Fruit fly (Drosophila melanogaster) whole organism, embryonic: ENCODE data around the gene IleRS-m.

Experiments used
- Abd-B ChIP-seq: fragments of 200-800 bp; sonication (Bioruptor generic); optimal IDR thresholded peaks from 2 replicates; lab custom pipeline; 2018; ENCODE audit warnings: missing biosample characterization, mild to moderate bottlenecking, missing genetic modification characterization, moderate library complexity
- Asciz ChIP-seq: fragments of 200-800 bp; sonication (Bioruptor generic); optimal IDR thresholded peaks from 2 replicates; lab custom pipeline; 2017; ENCODE audit warnings: missing biosample characterization, mild to moderate bottlenecking, missing genetic modification characterization, missing genetic modification reagents
- BtbVII ChIP-seq: fragments of 200-800 bp; sonication (Bioruptor generic); optimal IDR thresholded peaks from 3 replicates; lab custom pipeline; 2017; ENCODE audit warnings: missing biosample characterization, mild to moderate bottlenecking, missing genetic modification characterization
- CG10274 ChIP-seq: fragments of 200-800 bp; sonication (Bioruptor generic); optimal IDR thresholded peaks from 3 replicates; lab custom pipeline; 2017; ENCODE audit warnings: missing biosample characterization, mild to moderate bottlenecking, missing genetic modification characterization
- CG11504 ChIP-seq: fragments of 200-800 bp; sonication (Bioruptor generic); optimal IDR thresholded peaks from 3 replicates; lab custom pipeline; 2019; ENCODE audit warnings: missing biosample characterization, mild to moderate bottlenecking, missing genetic modification characterization, moderate library complexity
- CG12104 ChIP-seq: fragments of 200-800 bp; sonication (Bioruptor generic); optimal IDR thresholded peaks from 3 replicates; lab custom pipeline; 2016; ENCODE audit warnings: missing biosample characterization, missing genetic modification characterization
- CG12155 ChIP-seq: fragments of 200-800 bp; sonication (Bioruptor generic); optimal IDR thresholded peaks from 3 replicates; lab custom pipeline; 2016; ENCODE audit warnings: missing biosample characterization, missing genetic modification characterization
- CG13296 ChIP-seq: fragments of 200-800 bp; sonication (Bioruptor generic); optimal IDR thresholded peaks from 3 replicates; lab custom pipeline; 2018; ENCODE audit warnings: missing biosample characterization, mild to moderate bottlenecking, missing genetic modification characterization
- CG13424 ChIP-seq: fragments of 200-800 bp; sonication (Bioruptor generic); optimal IDR thresholded peaks from 2 replicates; lab custom pipeline; 2019; ENCODE audit warnings: missing biosample characterization, mild to moderate bottlenecking, missing genetic modification characterization, moderate library complexity
- CG15269 ChIP-seq: fragments of 200-800 bp; sonication (Bioruptor generic); optimal IDR thresholded peaks from 2 replicates; lab custom pipeline; 2018; ENCODE audit warnings: missing biosample characterization, mild to moderate bottlenecking, missing genetic modification characterization, moderate library complexity
- CG15514 ChIP-seq: fragments of 200-800 bp; sonication (Bioruptor generic); optimal IDR thresholded peaks from 3 replicates; lab custom pipeline; 2017; ENCODE audit warnings: missing biosample characterization, missing genetic modification characterization, mild to moderate bottlenecking, moderate library complexity, missing genetic modification reagents
- CG17361 ChIP-seq: fragments of 200-800 bp; sonication (Bioruptor generic); IDR thresholded peaks from 3 replicates; pipeline ENCODE4 v1.3.6; 2022; ENCODE audit warnings: missing biosample characterization, missing genetic modification characterization
- CG3281 ChIP-seq: fragments of 200-800 bp; sonication (Bioruptor generic); optimal IDR thresholded peaks from 3 replicates; lab custom pipeline; 2017; ENCODE audit warnings: missing biosample characterization, mild to moderate bottlenecking, missing genetic modification characterization
- CG5180 ChIP-seq: fragments of 200-800 bp; sonication (Bioruptor generic); optimal IDR thresholded peaks from 3 replicates; lab custom pipeline; 2017; ENCODE audit warnings: missing biosample characterization, missing genetic modification characterization, mild to moderate bottlenecking, moderate library complexity, missing genetic modification reagents
- CG6765 ChIP-seq: fragments of 200-800 bp; sonication (Bioruptor generic); optimal IDR thresholded peaks from 3 replicates; lab custom pipeline; 2017; ENCODE audit warnings: missing biosample characterization, mild to moderate bottlenecking, missing genetic modification characterization
- CG7556 ChIP-seq: fragments of 200-800 bp; sonication (Bioruptor generic); optimal IDR thresholded peaks from 2 replicates; lab custom pipeline; 2017; ENCODE audit warnings: missing biosample characterization, mild to moderate bottlenecking, missing genetic modification characterization
- CG7786 ChIP-seq: fragments of 200-800 bp; sonication (Bioruptor generic); optimal IDR thresholded peaks from 2 replicates; lab custom pipeline; 2016; ENCODE audit warnings: missing biosample characterization, missing genetic modification characterization
- CG7839 ChIP-seq: fragments of 200-800 bp; sonication (Bioruptor generic); optimal IDR thresholded peaks from 3 replicates; lab custom pipeline; 2018; ENCODE audit warnings: missing biosample characterization, mild to moderate bottlenecking, missing genetic modification characterization, moderate library complexity
- CG8924 ChIP-seq: fragments of 200-800 bp; optimal IDR thresholded peaks from 3 replicates; lab custom pipeline; 2019; ENCODE audit warnings: missing biosample characterization, mild to moderate bottlenecking, missing genetic modification characterization, moderate library complexity
- CG9215 ChIP-seq: fragments of 200-800 bp; sonication (Bioruptor generic); IDR thresholded peaks from 2 replicates; pipeline ENCODE4 v1.3.6; 2022; ENCODE audit warnings: missing biosample characterization, missing genetic modification characterization
- CoRest ChIP-seq: fragments of 200-800 bp; sonication (Bioruptor generic); optimal IDR thresholded peaks from 3 replicates; lab custom pipeline; 2018; ENCODE audit warnings: missing biosample characterization, mild to moderate bottlenecking, missing genetic modification characterization, moderate library complexity
- Dek ChIP-seq: fragments of 200-800 bp; sonication (Bioruptor generic); optimal IDR thresholded peaks from 3 replicates; lab custom pipeline; 2019; ENCODE audit warnings: missing biosample characterization, mild to moderate bottlenecking, missing genetic modification characterization, moderate library complexity
- Ets65A ChIP-seq: fragments of 200-800 bp; sonication (Bioruptor generic); peaks from one replicate; lab custom pipeline; 2016; ENCODE audit warnings: missing biosample characterization, missing genetic modification characterization
- Ets97D ChIP-seq: fragments of 200-800 bp; sonication (Bioruptor generic); optimal IDR thresholded peaks from 3 replicates; lab custom pipeline; 2016; ENCODE audit warnings: missing biosample characterization, missing genetic modification characterization
- HHEX ChIP-seq: fragments of 200-800 bp; sonication (Bioruptor generic); optimal IDR thresholded peaks from 3 replicates; lab custom pipeline; 2017; ENCODE audit warnings: missing biosample characterization, mild to moderate bottlenecking, missing genetic modification characterization, missing genetic modification reagents
- HLH54F ChIP-seq: fragments of 200-800 bp; sonication (Bioruptor generic); optimal IDR thresholded peaks from 3 replicates; lab custom pipeline; 2016; ENCODE audit warnings: missing biosample characterization, missing genetic modification characterization
- Hmr ChIP-seq: fragments of 200-800 bp; sonication (Bioruptor generic); optimal IDR thresholded peaks from 3 replicates; lab custom pipeline; 2017; ENCODE audit warnings: mild to moderate bottlenecking, missing biosample characterization, missing genetic modification reagents, missing genetic modification characterization
- Hmx ChIP-seq: fragments of 200-800 bp; sonication (Bioruptor generic); optimal IDR thresholded peaks from 2 replicates; lab custom pipeline; 2016; ENCODE audit warnings: missing biosample characterization, missing genetic modification characterization
- Med ChIP-seq: fragments of 200-800 bp; sonication (Bioruptor generic); peaks from one replicate; lab custom pipeline; 2016; ENCODE audit warnings: missing biosample characterization, missing genetic modification characterization, mild to moderate bottlenecking, inconsistent platforms, moderate library complexity
- Oli ChIP-seq: fragments of 200-800 bp; sonication (Bioruptor generic); optimal IDR thresholded peaks from 2 replicates; lab custom pipeline; 2018; ENCODE audit warnings: missing biosample characterization, mild to moderate bottlenecking, missing genetic modification characterization, moderate library complexity
- Sry-δ ChIP-seq: fragments of 200-800 bp; sonication (Bioruptor generic); optimal IDR thresholded peaks from 2 replicates; lab custom pipeline; 2016; ENCODE audit warnings: missing biosample characterization, missing genetic modification characterization
- abd-A ChIP-seq: fragments of 200-800 bp; sonication (Bioruptor generic); optimal IDR thresholded peaks from 3 replicates; lab custom pipeline; 2019; ENCODE audit warnings: missing biosample characterization, mild to moderate bottlenecking, missing genetic modification characterization, moderate library complexity
- amos ChIP-seq: fragments of 200-800 bp; sonication (Bioruptor generic); IDR thresholded peaks from 2 replicates; pipeline ENCODE4 v1.3.6; 2022; ENCODE audit warnings: missing biosample characterization, missing genetic modification characterization; ENCODE audit not compliant: partially characterized antibody
- chif ChIP-seq, 2 experiments: fragments of 200-800 bp; sonication (Bioruptor generic); optimal IDR thresholded peaks; 3 replicates each; lab custom pipeline; 2016; ENCODE audit warnings: missing biosample characterization in 2 of 2, missing genetic modification characterization in 2 of 2
- cwo ChIP-seq: fragments of 200-800 bp; sonication (Bioruptor generic); optimal IDR thresholded peaks from 3 replicates; lab custom pipeline; 2017; ENCODE audit warnings: missing biosample characterization, missing genetic modification characterization, mild to moderate bottlenecking, moderate library complexity, missing genetic modification reagents
- dysf ChIP-seq: fragments of 200-800 bp; sonication (Bioruptor generic); IDR thresholded peaks from 3 replicates; pipeline ENCODE4 v1.3.6; 2022; ENCODE audit warnings: missing biosample characterization, missing genetic modification characterization
- phol ChIP-seq: fragments of 200-800 bp; sonication (Bioruptor generic); optimal IDR thresholded peaks from 3 replicates; lab custom pipeline; 2018; ENCODE audit warnings: missing biosample characterization, mild to moderate bottlenecking, missing genetic modification characterization, moderate library complexity
- row ChIP-seq: fragments of 200-800 bp; sonication (Bioruptor generic); IDR thresholded peaks from 3 replicates; pipeline ENCODE4 v1.3.6; 2022; ENCODE audit warnings: missing biosample characterization, missing genetic modification characterization
- sens ChIP-seq: fragments of 200-800 bp; sonication (Bioruptor generic); peaks from one replicate; lab custom pipeline; 2016; ENCODE audit warnings: missing biosample characterization, missing genetic modification characterization
- sug ChIP-seq: fragments of 200-800 bp; optimal IDR thresholded peaks from 2 replicates; lab custom pipeline; 2019; ENCODE audit warnings: missing biosample characterization, mild to moderate bottlenecking, missing genetic modification characterization, moderate library complexity

Gene IleRS-m

DNA sequence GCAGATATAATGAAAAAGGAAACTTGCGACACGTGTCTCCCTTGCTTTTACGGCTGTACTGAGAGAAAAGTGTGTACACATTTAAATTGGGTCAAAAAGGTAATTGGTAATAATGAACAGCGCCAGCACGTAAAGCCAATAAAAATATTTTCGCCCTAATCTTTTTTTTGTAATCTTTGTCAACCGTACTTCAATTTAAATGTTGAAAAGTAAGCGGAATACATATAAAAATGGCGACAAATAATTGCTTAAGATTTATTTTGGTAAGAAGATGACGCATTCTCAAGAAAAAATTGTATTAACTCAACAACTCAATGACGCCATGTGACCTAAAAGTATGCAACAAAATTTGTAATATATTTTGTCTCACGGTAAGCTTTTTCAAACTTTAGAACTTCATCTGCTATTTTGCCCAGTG, 47.7 kb downstream of the IleRS-m start (continued):
- TF ChIP-seq CG5180 (peak; percentile 17), HHEX (GFP tag; lab: Kevin White, UChicago) (peak; percentile 1), CG8924 (peak; percentile 27), Oli (peak; percentile 39), sens (GFP tag; lab: Kevin White, UChicago) (peak; percentile 83), chif (GFP tag; optimal IDR thresholded peaks at IDR 0.05; lab: Kevin White, UChicago) (peak; percentile 3 to 14), CG12155 (GFP tag; lab: Kevin White, UChicago) (no peak), HLH54F (peak; percentile 16), CG12104 (peak; percentile 16), Ets97D (GFP tag; lab: Kevin White, UChicago) (no peak), CG7839 (peak; percentile 48), CG13424 (tag; lab: Kevin White, UChicago) (peak; percentile 46), abd-A (tag; lab: Kevin White, UChicago) (no peak), CoRest (tag; lab: Kevin White, UChicago) (peak; percentile 53), phol (peak; percentile 38), CG10274 (GFP tag; lab: Kevin White, UChicago) (peak; percentile 1), Dek (tag; lab: Kevin White, UChicago) (no peak), row (GFP tag; lab: Robert Waterston, UW) (peak; percentile 40), CG17361 (peak; percentile 64; the same call in 2 of the 3 replicates), CG3281 (GFP tag; lab: Kevin White, UChicago) (peak; percentile 57), CG9215 (GFP tag; lab: Robert Waterston, UW) (peak; percentile 8; the same call in 1 of the 2 replicates), CG15269 (peak; percentile 19), sug (tag; lab: Kevin White, UChicago) (peak; percentile 27), dysf (GFP tag; lab: Robert Waterston, UW) (peak; percentile 23; the same call in 1 of the 3 replicates), Asciz (GFP tag; lab: Kevin White, UChicago) (peak; percentile 19), Sry-δ (GFP tag; lab: Kevin White, UChicago) (no peak), CG7786 (GFP tag; lab: Kevin White, UChicago) (peak; percentile 41), BtbVII (GFP tag; lab: Kevin White, UChicago) (peak; percentile 22), Ets65A (GFP tag; lab: Kevin White, UChicago) (peak; percentile 90), CG15514 (peak; percentile 17), CG11504 (tag; lab: Kevin White, UChicago) (peak; percentile 63), Hmx (GFP tag; lab: Kevin White, UChicago) (peak; percentile 1), CG13296 (GFP tag; lab: Kevin White, UChicago) (peak; percentile 27), Abd-B (GFP tag; lab: Kevin White, UChicago) (peak; percentile 15), CG6765 (GFP tag; lab: Kevin White, UChicago) (peak; percentile 6), Hmr (peak; percentile 59), cwo (GFP tag; lab: Kevin White, UChicago) (peak; percentile 47), CG7556 (GFP tag; lab: Kevin White, UChicago) (peak; percentile 79), Med (GFP tag; lab: Kevin White, UChicago) (peak; percentile 77), amos (no peak)
